Fruit fly (Drosophila melanogaster): ENCODE data around the gene Drsl3.
A peak's percentile ranks its signal among the peaks of the same experiment; 100 is the strongest.

Gene Drsl3

dm6 chr3L:3300345-3300744 is 14.5 kb upstream of the Drsl3 start (continued):
- TF ChIP-seq Med (GFP tag), result peak; percentile 85
- peak; percentile 38 for TF ChIP-seq CG12219 (GFP tag; optimal IDR thresholded peaks at IDR 0.05)
- TF ChIP-seq CG12071 (GFP tag; optimal IDR thresholded peaks at IDR 0.05), result peak; percentile 65
- TF ChIP-seq CG13123 (GFP tag; optimal IDR thresholded peaks at IDR 0.05), result no peak
- peak; percentile 45; the same call in 1 of the 3 replicates for TF ChIP-seq Optix (GFP tag; IDR thresholded peaks at IDR 0.05)
- TF ChIP-seq CG10209 (GFP tag; optimal IDR thresholded peaks at IDR 0.05), result peak; percentile 35
- peak; percentile 22 for TF ChIP-seq Antp (GFP tag; optimal IDR thresholded peaks at IDR 0.05)
- TF ChIP-seq pum (GFP tag; optimal IDR thresholded peaks at IDR 0.05), result peak; percentile 34
- TF ChIP-seq NK7.1 (GFP tag; optimal IDR thresholded peaks at IDR 0.05), result peak; percentile 30
- no peak for TF ChIP-seq wdn (GFP tag; IDR thresholded peaks at IDR 0.05)
- TF ChIP-seq odd (GFP tag; optimal IDR thresholded peaks at IDR 0.05), result no peak
- TF ChIP-seq PHDP (tag; optimal IDR thresholded peaks at IDR 0.05), result no peak
- TF ChIP-seq sisA (GFP tag; IDR thresholded peaks at IDR 0.05), result peak; percentile 63
- no peak for TF ChIP-seq Adf1 (GFP tag; IDR thresholded peaks at IDR 0.05)
- TF ChIP-seq CG8924 (tag; optimal IDR thresholded peaks at IDR 0.05), result peak; percentile 30
- TF ChIP-seq dan (GFP tag; IDR thresholded peaks at IDR 0.05), result no peak
- no peak for TF ChIP-seq Atf3 (GFP tag; optimal IDR thresholded peaks at IDR 0.05)
- no peak for TF ChIP-seq ato (GFP tag; IDR thresholded peaks at IDR 0.05; ENCODE audit: partially characterized antibody)
- peak; percentile 55; the same call in 1 of the 2 replicates for TF ChIP-seq CG11696 (GFP tag; IDR thresholded peaks at IDR 0.05)
- TF ChIP-seq sens (GFP tag), result peak; percentile 94
- peak; percentile 46 for TF ChIP-seq BtbVII (GFP tag; optimal IDR thresholded peaks at IDR 0.05)
- TF ChIP-seq CG4707 (GFP tag; optimal IDR thresholded peaks at IDR 0.05), result no peak
- no peak for TF ChIP-seq tup (GFP tag; optimal IDR thresholded peaks at IDR 0.05)
- TF ChIP-seq ab (GFP tag; optimal IDR thresholded peaks at IDR 0.05), result no peak
- peak; percentile 14 for TF ChIP-seq ewg (GFP tag; optimal IDR thresholded peaks at IDR 0.05)
- TF ChIP-seq dysf (GFP tag; IDR thresholded peaks at IDR 0.05), result peak; percentile 63
- no peak for TF ChIP-seq CG34376 (GFP tag; optimal IDR thresholded peaks at IDR 0.05)
- peak; percentile 6 for TF ChIP-seq CG1647 (GFP tag; optimal IDR thresholded peaks at IDR 0.05)
- no peak for TF ChIP-seq CG2116 (GFP tag; optimal IDR thresholded peaks at IDR 0.05)
- peak; percentile 45; the same call in 1 of the 2 replicates for TF ChIP-seq ro (GFP tag; IDR thresholded peaks at IDR 0.05)
- TF ChIP-seq ranshi (GFP tag; IDR thresholded peaks at IDR 0.05), result peak; percentile 80
- peak; percentile 33; the same call in 1 of the 2 replicates for TF ChIP-seq Drgx (GFP tag; IDR thresholded peaks at IDR 0.05)
- TF ChIP-seq C15 (GFP tag; IDR thresholded peaks at IDR 0.05), result 0 out of 3 replicates have a peak, but pooled peaks have one; percentile 55
- no peak for TF ChIP-seq Deaf1 (tag; optimal IDR thresholded peaks at IDR 0.05)
- TF ChIP-seq CG5953 (GFP tag; IDR thresholded peaks at IDR 0.05), result peak; percentile 45; the same call in 1 of the 2 replicates
- no peak for TF ChIP-seq twi (tag; optimal IDR thresholded peaks at IDR 0.05)
- no peak for TF ChIP-seq bowl (GFP tag; IDR thresholded peaks at IDR 0.05)
- TF ChIP-seq CG18262 (tag; optimal IDR thresholded peaks at IDR 0.05), result peak; percentile 66
- peak; percentile 71 for TF ChIP-seq lab (GFP tag; optimal IDR thresholded peaks at IDR 0.05)
- no peak for TF ChIP-seq Bteb2 (GFP tag; optimal IDR thresholded peaks at IDR 0.05)
- no peak for TF ChIP-seq mld (GFP tag; IDR thresholded peaks at IDR 0.05; ENCODE audit: partially characterized antibody)
- TF ChIP-seq Hr3 (GFP tag; optimal IDR thresholded peaks at IDR 0.05), result peak; percentile 45
- peak; percentile 54 for TF ChIP-seq mam (GFP tag; optimal IDR thresholded peaks at IDR 0.05)
- TF ChIP-seq CG7786 (GFP tag; optimal IDR thresholded peaks at IDR 0.05), result peak; percentile 29
- peak; percentile 41 for TF ChIP-seq CG17829 (tag; optimal IDR thresholded peaks at IDR 0.05)
- TF ChIP-seq luna (GFP tag; optimal IDR thresholded peaks at IDR 0.05), result no peak
- TF ChIP-seq Kr (GFP tag; optimal IDR thresholded peaks at IDR 0.05), result no peak
- peak; percentile 41 for TF ChIP-seq Max (GFP tag; optimal IDR thresholded peaks at IDR 0.05)
- no peak for TF ChIP-seq knrl (GFP tag; IDR thresholded peaks at IDR 0.05; ENCODE audit: partially characterized antibody)
- peak; percentile 20; the same call in 1 of the 2 replicates for TF ChIP-seq CG4360 (GFP tag; IDR thresholded peaks at IDR 0.05)
- peak; percentile 33 for TF ChIP-seq CG33213 (GFP tag; optimal IDR thresholded peaks at IDR 0.05)
- TF ChIP-seq Myb (GFP tag; optimal IDR thresholded peaks at IDR 0.05), result peak; percentile 4
